Fruit fly (Drosophila melanogaster): Measurements from ENCODE around the gene mthl10.
A peak's percentile ranks its signal among the peaks of the same experiment; 100 is the strongest.

- peak; percentile 31 to 51 for TF ChIP-seq CTCF (optimal IDR thresholded peaks at IDR 0.05)
- no peak for TF ChIP-seq CG8478 (optimal IDR thresholded peaks at IDR 0.05)
These were observed at the start of gene mthl10 for dm6 chr3L:342839-343238.
